Worm (Caenorhabditis elegans) whole organism, mixed stage, embryonic: ENCODE data around the gene srlf-35.

ENCODE experiments used
- blmp-1 ChIP-seq: fragments of 150-350 bp; optimal IDR thresholded peaks from 2 replicates; lab custom pipeline; 2014; ENCODE audit warnings: missing biosample characterization, missing genetic modification characterization
- ces-1 ChIP-seq: fragments of 150-350 bp; optimal IDR thresholded peaks from 2 replicates; lab custom pipeline; 2014; ENCODE audit warnings: missing biosample characterization, missing genetic modification reagents, missing genetic modification characterization
- hlh-1 ChIP-seq: fragments of 150-350 bp; optimal IDR thresholded peaks from 2 replicates; lab custom pipeline; 2014; ENCODE audit warnings: missing biosample characterization, missing genetic modification reagents, missing genetic modification characterization
- lin-32 ChIP-seq: fragments of 200-800 bp; sonication (Bioruptor generic); optimal IDR thresholded peaks from 2 replicates; lab custom pipeline; 2018; ENCODE audit warnings: mild to moderate bottlenecking, missing genetic modification characterization, missing compliant biosample characterization
- lsy-2 ChIP-seq: fragments of 150-350 bp; optimal IDR thresholded peaks from 2 replicates; lab custom pipeline; 2014; ENCODE audit warnings: missing biosample characterization, missing genetic modification characterization
- nhr-12 ChIP-seq: fragments of 150-350 bp; optimal IDR thresholded peaks from 2 replicates; lab custom pipeline; 2014; ENCODE audit warnings: missing biosample characterization, missing genetic modification characterization
- nhr-237 ChIP-seq: fragments of 150-350 bp; optimal IDR thresholded peaks from 2 replicates; lab custom pipeline; 2014; ENCODE audit warnings: missing biosample characterization, missing genetic modification characterization
- nhr-28 ChIP-seq: fragments of 150-350 bp; optimal IDR thresholded peaks from 2 replicates; lab custom pipeline; 2014; ENCODE audit warnings: missing biosample characterization, missing genetic modification characterization
- pha-4 ChIP-seq: fragments of 150-350 bp; optimal IDR thresholded peaks from 2 replicates; lab custom pipeline; 2018; ENCODE audit warnings: missing biosample characterization, missing genetic modification reagents, missing genetic modification characterization
- sem-2 ChIP-seq: fragments of 200-800 bp; sonication (Bioruptor generic); optimal IDR thresholded peaks from 2 replicates; lab custom pipeline; 2018; ENCODE audit warnings: mild to moderate bottlenecking, missing genetic modification characterization, missing compliant biosample characterization
- unc-39 ChIP-seq: fragments of 150-350 bp; optimal IDR thresholded peaks from 2 replicates; lab custom pipeline; 2014; ENCODE audit warnings: missing biosample characterization, missing genetic modification characterization
- unc-62 ChIP-seq: fragments of 150-350 bp; optimal IDR thresholded peaks from 2 replicates; lab custom pipeline; 2014; ENCODE audit warnings: missing biosample characterization, missing genetic modification reagents, missing genetic modification characterization

- no peak for TF ChIP-seq unc-62
- TF ChIP-seq lsy-2, result no peak
- TF ChIP-seq nhr-237, result no peak
- no peak for TF ChIP-seq ces-1 (GFP tag; lab: Kevin White, UChicago)
- TF ChIP-seq nhr-12 (tag; lab: Kevin White, UChicago), result no peak
- no peak for TF ChIP-seq blmp-1 (tag; lab: Kevin White, UChicago)
- no peak for TF ChIP-seq pha-4
- TF ChIP-seq nhr-28 (tag; lab: Kevin White, UChicago), result no peak
- TF ChIP-seq sem-2 (GFP tag; lab: Kevin White, UChicago), result no peak
- no peak for TF ChIP-seq hlh-1 (tag; lab: Kevin White, UChicago)
- TF ChIP-seq unc-39 (tag; lab: Kevin White, UChicago), result no peak
- TF ChIP-seq lin-32 (GFP tag; lab: Kevin White, UChicago), result no peak
Measured at ce11 chrV:464800-465199, 39.0 kb upstream of the srlf-35 start, which contains the start of gene nhr-201.
